Fruit fly (Drosophila melanogaster) whole organism, embryonic: ENCODE results near the gene RpS26.
A peak's percentile ranks its signal among the peaks of the same experiment; 100 is the strongest.

Experiments
- CG12104 ChIP-seq: fragments of 200-800 bp; sonication (Bioruptor generic); optimal IDR thresholded peaks from 3 replicates; lab custom pipeline; 2016; ENCODE audit warnings: missing biosample characterization, missing genetic modification characterization
- CG13123 ChIP-seq: fragments of 200-800 bp; sonication (Bioruptor generic); optimal IDR thresholded peaks from 2 replicates; lab custom pipeline; 2016; ENCODE audit warnings: missing biosample characterization, missing genetic modification characterization
- CG4707 ChIP-seq: fragments of 200-800 bp; sonication (Bioruptor generic); optimal IDR thresholded peaks from 2 replicates; lab custom pipeline; 2018; ENCODE audit warnings: missing biosample characterization, mild to moderate bottlenecking, missing genetic modification characterization, moderate library complexity
- CG4730 ChIP-seq: fragments of 200-800 bp; sonication (Bioruptor generic); IDR thresholded peaks from 2 replicates; pipeline ENCODE4 v1.3.6; 2022; ENCODE audit warnings: missing biosample characterization, missing genetic modification characterization
- CG5245 ChIP-seq: fragments of 200-800 bp; sonication (Bioruptor generic); optimal IDR thresholded peaks from 3 replicates; lab custom pipeline; 2016; ENCODE audit warnings: missing biosample characterization, missing genetic modification characterization
- CG7928 ChIP-seq: fragments of 200-800 bp; sonication (Bioruptor generic); optimal IDR thresholded peaks from 2 replicates; lab custom pipeline; 2017; ENCODE audit warnings: missing biosample characterization, mild to moderate bottlenecking, missing genetic modification characterization
- CG9817 ChIP-seq: fragments of 200-800 bp; sonication (Bioruptor generic); optimal IDR thresholded peaks from 2 replicates; lab custom pipeline; 2018; ENCODE audit warnings: missing biosample characterization, mild to moderate bottlenecking, missing genetic modification characterization, moderate library complexity
- CoRest ChIP-seq: fragments of 200-800 bp; sonication (Bioruptor generic); optimal IDR thresholded peaks from 3 replicates; lab custom pipeline; 2018; ENCODE audit warnings: missing biosample characterization, mild to moderate bottlenecking, missing genetic modification characterization, moderate library complexity
- Dek ChIP-seq: fragments of 200-800 bp; sonication (Bioruptor generic); optimal IDR thresholded peaks from 3 replicates; lab custom pipeline; 2019; ENCODE audit warnings: missing biosample characterization, mild to moderate bottlenecking, missing genetic modification characterization, moderate library complexity
- Doc2 ChIP-seq: fragments of 200-800 bp; sonication (Bioruptor generic); IDR thresholded peaks from 2 replicates; pipeline ENCODE4 v1.3.6; 2022; ENCODE audit warnings: missing biosample characterization, missing genetic modification characterization
- Drgx ChIP-seq: fragments of 200-800 bp; sonication (Bioruptor generic); IDR thresholded peaks from 2 replicates; pipeline ENCODE4 v1.3.6; 2022; ENCODE audit warnings: missing biosample characterization, missing genetic modification characterization
- Ets65A ChIP-seq: fragments of 200-800 bp; sonication (Bioruptor generic); peaks from one replicate; lab custom pipeline; 2016; ENCODE audit warnings: missing biosample characterization, missing genetic modification characterization
- GATAe ChIP-seq: fragments of 200-800 bp; sonication (Bioruptor generic); conservative IDR thresholded peaks from 2 replicates; pipeline ENCODE4 v1.3.6; 2022; ENCODE audit warnings: missing biosample characterization, missing genetic modification characterization
- Hey ChIP-seq: fragments of 200-800 bp; sonication (Bioruptor generic); optimal IDR thresholded peaks from 3 replicates; lab custom pipeline; 2018; ENCODE audit warnings: missing biosample characterization, mild to moderate bottlenecking, missing genetic modification characterization
- Hmr ChIP-seq: fragments of 200-800 bp; sonication (Bioruptor generic); optimal IDR thresholded peaks from 3 replicates; lab custom pipeline; 2017; ENCODE audit warnings: mild to moderate bottlenecking, missing biosample characterization, missing genetic modification reagents, missing genetic modification characterization
- Hr39 ChIP-seq: fragments of >200 bp; optimal IDR thresholded peaks from 2 replicates; lab custom pipeline; 2017
- Optix ChIP-seq: fragments of 200-800 bp; sonication (Bioruptor generic); IDR thresholded peaks from 3 replicates; pipeline ENCODE4 v1.3.6; 2022; ENCODE audit warnings: missing biosample characterization, missing genetic modification characterization
- Ravus ChIP-seq: fragments of 200-800 bp; sonication (Bioruptor generic); IDR thresholded peaks from 2 replicates; pipeline ENCODE4 v1.3.6; 2022; ENCODE audit warnings: missing biosample characterization, missing genetic modification characterization
- Taf1 ChIP-seq: fragments of 200-800 bp; sonication (Bioruptor generic); IDR thresholded peaks from 2 replicates; pipeline ENCODE4 v1.3.6; 2022; ENCODE audit warnings: missing biosample characterization, missing genetic modification characterization
- Tbp ChIP-seq: fragments of >200 bp; optimal IDR thresholded peaks from 2 replicates; lab custom pipeline; 2018; ENCODE audit warnings: missing biosample characterization, missing genetic modification characterization
- ato ChIP-seq: fragments of 200-800 bp; sonication (Bioruptor generic); IDR thresholded peaks from 2 replicates; pipeline ENCODE4 v1.3.6; 2022; ENCODE audit warnings: missing biosample characterization, missing genetic modification characterization; ENCODE audit not compliant: partially characterized antibody
- bsh ChIP-seq, 2 experiments: fragments of 200-800 bp; sonication (Bioruptor generic); optimal IDR thresholded peaks; 2 replicates each; lab custom pipeline; 2017 to 2018; ENCODE audit warnings: mild to moderate bottlenecking in 2 of 2, missing biosample characterization in 2 of 2, missing genetic modification characterization in 2 of 2, moderate library complexity in 1 of 2
- corto ChIP-seq: fragments of 200-800 bp; sonication (Bioruptor generic); optimal IDR thresholded peaks from 2 replicates; lab custom pipeline; 2016; ENCODE audit warnings: missing biosample characterization, mild to moderate bottlenecking, missing genetic modification characterization, moderate library complexity
- croc ChIP-seq: fragments of 200-800 bp; sonication (Bioruptor generic); conservative IDR thresholded peaks from 3 replicates; pipeline ENCODE4 v1.3.6; 2022; ENCODE audit warnings: missing biosample characterization, missing genetic modification characterization
- cwo ChIP-seq: fragments of 200-800 bp; sonication (Bioruptor generic); optimal IDR thresholded peaks from 3 replicates; lab custom pipeline; 2017; ENCODE audit warnings: missing biosample characterization, missing genetic modification characterization, mild to moderate bottlenecking, moderate library complexity, missing genetic modification reagents
- eyg ChIP-seq: fragments of 200-800 bp; sonication (Bioruptor generic); optimal IDR thresholded peaks from 3 replicates; lab custom pipeline; 2016; ENCODE audit warnings: missing biosample characterization, missing genetic modification characterization
- fd3F ChIP-seq: fragments of 200-800 bp; sonication (Bioruptor generic); optimal IDR thresholded peaks from 2 replicates; lab custom pipeline; 2018; ENCODE audit warnings: missing biosample characterization, mild to moderate bottlenecking, missing genetic modification characterization, moderate library complexity
- gsb ChIP-seq: fragments of 200-800 bp; sonication (Bioruptor generic); IDR thresholded peaks from 2 replicates; pipeline ENCODE4 v1.3.6; 2022; ENCODE audit warnings: missing biosample characterization, missing genetic modification characterization
- h ChIP-seq: fragments of >200 bp; optimal IDR thresholded peaks from 2 replicates; lab custom pipeline; 2017
- ham ChIP-seq: fragments of 200-800 bp; sonication (Bioruptor generic); IDR thresholded peaks from 2 replicates; pipeline ENCODE4 v1.3.6; 2022; ENCODE audit warnings: missing biosample characterization, missing genetic modification characterization
- kni ChIP-seq: fragments of 200-800 bp; sonication (Bioruptor generic); optimal IDR thresholded peaks from 3 replicates; lab custom pipeline; 2017; ENCODE audit warnings: mild to moderate bottlenecking, missing biosample characterization, missing genetic modification reagents, missing genetic modification characterization
- maf-S ChIP-seq: fragments of 200-800 bp; sonication (Bioruptor generic); optimal IDR thresholded peaks from 2 replicates; lab custom pipeline; 2016; ENCODE audit warnings: missing biosample characterization, missing genetic modification characterization
- nom ChIP-seq: fragments of 200-800 bp; sonication (Bioruptor generic); optimal IDR thresholded peaks from 2 replicates; lab custom pipeline; 2017; ENCODE audit warnings: missing biosample characterization, missing genetic modification characterization, mild to moderate bottlenecking, moderate library complexity, missing genetic modification reagents
- odd ChIP-seq: fragments of 200-800 bp; sonication (Bioruptor generic); optimal IDR thresholded peaks from 2 replicates; lab custom pipeline; 2017; ENCODE audit warnings: missing biosample characterization, mild to moderate bottlenecking, missing genetic modification characterization
- twi ChIP-seq: fragments of 200-800 bp; optimal IDR thresholded peaks from 2 replicates; lab custom pipeline; 2019; ENCODE audit warnings: missing biosample characterization, mild to moderate bottlenecking, missing genetic modification characterization, moderate library complexity
- unpg ChIP-seq: fragments of 200-800 bp; sonication (Bioruptor generic); optimal IDR thresholded peaks from 3 replicates; lab custom pipeline; 2018; ENCODE audit warnings: missing biosample characterization, mild to moderate bottlenecking, missing genetic modification characterization, moderate library complexity
- vnd ChIP-seq: fragments of 200-800 bp; sonication (Bioruptor generic); IDR thresholded peaks from 3 replicates; pipeline ENCODE4 v1.3.6; 2022; ENCODE audit warnings: missing biosample characterization, missing genetic modification characterization; ENCODE audit not compliant: partially characterized antibody
- yki ChIP-seq: fragments of >200 bp; optimal IDR thresholded peaks from 3 replicates; lab custom pipeline; 2018
- zen2 ChIP-seq: fragments of 200-800 bp; sonication (Bioruptor generic); IDR thresholded peaks from 3 replicates; pipeline ENCODE4 v1.3.6; 2022; ENCODE audit warnings: missing biosample characterization, missing genetic modification characterization; ENCODE audit not compliant: partially characterized antibody

Gene RpS26

DNA sequence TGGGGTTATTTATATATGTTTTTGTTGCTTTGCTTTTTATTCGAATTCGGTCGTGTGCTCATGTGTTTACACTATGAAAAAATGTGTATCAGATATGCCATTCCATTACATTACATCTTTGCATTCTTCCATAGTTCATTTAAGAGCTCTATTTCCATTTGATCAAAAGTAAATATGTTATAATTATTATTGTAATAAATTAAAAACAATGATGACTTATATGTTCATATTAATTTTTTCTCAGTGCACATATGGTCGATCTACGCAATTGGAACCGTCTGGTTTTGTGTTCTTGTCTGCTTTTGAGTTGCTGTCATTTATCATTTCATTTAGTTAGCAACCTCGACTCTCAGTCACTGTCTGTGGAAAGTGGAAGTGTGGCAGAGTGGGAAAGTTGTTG, 34.4 kb upstream of the RpS26 start (continued):
- TF ChIP-seq ato (GFP tag; lab: Robert Waterston, UW), result no peak
- peak; percentile 84 for TF ChIP-seq CG12104
- no peak for TF ChIP-seq maf-S (GFP tag; lab: Kevin White, UChicago)
- peak; percentile 76 for TF ChIP-seq cwo
- no peak for TF ChIP-seq Dek (tag; lab: Kevin White, UChicago)
- peak; percentile 86 for TF ChIP-seq CG5245 (GFP tag; lab: Kevin White, UChicago)
- no peak for TF ChIP-seq yki (lab: Kevin White, UChicago)
- peak; percentile 83 for TF ChIP-seq CG9817 (tag; lab: Kevin White, UChicago)
- no peak for TF ChIP-seq Tbp (GFP tag; lab: Kevin White, UChicago)
- peak; percentile 39 for TF ChIP-seq kni (GFP tag; lab: Kevin White, UChicago)
- TF ChIP-seq odd (GFP tag; lab: Kevin White, UChicago), result peak; percentile 80
- TF ChIP-seq Taf1, result peak; percentile 70
- TF ChIP-seq CG7928 (GFP tag; lab: Kevin White, UChicago), result peak; percentile 4
- peak; percentile 81; the same call in 1 of the 2 replicates for TF ChIP-seq gsb (GFP tag; lab: Robert Waterston, UW)
- TF ChIP-seq CoRest (tag; lab: Kevin White, UChicago), result peak; percentile 95
- TF ChIP-seq ham (GFP tag; lab: Robert Waterston, UW), result no peak
- TF ChIP-seq unpg (GFP tag; lab: Kevin White, UChicago), result peak; percentile 95
- no peak for TF ChIP-seq h (lab: Kevin White, UChicago)
- TF ChIP-seq Doc2 (GFP tag; lab: Robert Waterston, UW), result no peak
- no peak for TF ChIP-seq eyg (GFP tag; lab: Kevin White, UChicago)
- peak; percentile 86 for TF ChIP-seq CG4707 (GFP tag; lab: Kevin White, UChicago)
- TF ChIP-seq fd3F (GFP tag; lab: Kevin White, UChicago), result no peak
- peak; percentile 87 for TF ChIP-seq CG4730 (GFP tag; lab: Robert Waterston, UW)
- peak; percentile 94 for TF ChIP-seq twi (tag; lab: Kevin White, UChicago)
- no peak for TF ChIP-seq zen2
- 0 out of 3 replicates have a peak, but pooled peaks have one; percentile 34 for TF ChIP-seq Optix (GFP tag; lab: Robert Waterston, UW)
- peak; percentile 76 for TF ChIP-seq Hmr (GFP tag; lab: Kevin White, UChicago)
- TF ChIP-seq CG13123 (GFP tag; lab: Kevin White, UChicago), result peak; percentile 86
- no peak for TF ChIP-seq Hr39 (lab: Kevin White, UChicago)
- peak; percentile 90 for TF ChIP-seq croc (GFP tag; lab: Robert Waterston, UW)
- no peak for TF ChIP-seq Hey (tag; lab: Kevin White, UChicago)
- TF ChIP-seq GATAe (GFP tag; lab: Robert Waterston, UW), result peak; percentile 66

DNA sequence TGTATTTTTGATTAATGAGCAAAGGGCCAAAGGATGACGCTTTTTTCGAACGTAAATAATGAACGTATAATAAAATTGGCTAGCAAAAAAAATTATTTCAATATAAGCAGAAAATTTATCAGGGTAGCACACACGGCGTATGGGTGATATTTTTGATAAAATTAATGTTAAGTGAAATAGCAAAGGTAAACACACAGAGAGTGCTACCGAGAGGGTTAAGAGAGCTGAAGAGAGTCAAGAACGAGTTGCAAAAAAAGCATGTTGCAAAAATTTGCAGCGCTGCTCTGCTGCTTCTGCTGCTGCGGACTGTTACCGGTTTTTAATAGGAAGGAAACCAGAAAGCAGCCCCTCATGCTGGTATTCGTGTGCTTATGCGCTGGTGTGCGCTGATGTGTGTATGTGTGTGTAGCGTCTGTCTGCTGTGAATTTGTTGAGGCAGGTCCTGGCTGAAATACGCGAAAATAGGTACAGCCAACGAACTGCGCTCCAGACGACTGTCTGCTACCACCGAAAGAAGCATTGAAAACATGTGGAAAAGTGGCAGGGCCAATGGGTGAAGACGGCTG, 26.6 kb upstream of the RpS26 start:
- TF ChIP-seq nom (GFP tag; lab: Kevin White, UChicago) (peak; percentile 15), Ravus (GFP tag; lab: Robert Waterston, UW) (no peak)

DNA sequence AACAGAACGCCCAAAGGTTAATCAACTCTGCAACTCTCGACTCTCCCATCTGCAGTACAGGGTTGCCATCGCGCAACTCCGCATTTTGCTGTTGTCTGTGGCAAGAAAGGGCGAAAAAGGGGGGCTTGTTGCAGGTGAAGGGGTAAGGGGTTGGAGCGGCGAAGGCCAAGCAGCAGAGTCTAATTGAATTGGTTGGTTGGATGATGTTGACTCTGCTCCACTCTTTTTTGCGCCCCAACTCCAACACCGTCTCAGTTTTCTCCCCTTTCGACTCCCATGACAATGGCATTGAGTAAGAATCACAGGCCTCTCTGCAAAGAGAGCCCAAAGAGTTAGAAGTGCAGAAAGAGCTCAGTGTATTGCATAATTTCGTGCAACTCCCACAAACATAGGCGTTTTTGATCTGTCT, 25.5 kb upstream of the RpS26 start:
- TF ChIP-seq vnd (no peak), bsh (GFP tag; optimal IDR thresholded peaks at IDR 0.05; lab: Kevin White, UChicago) (peak in 1 of 2 experiments; percentile 29), Drgx (peak; percentile 71), CG13123 (GFP tag; lab: Kevin White, UChicago) (no peak), Ets65A (GFP tag; lab: Kevin White, UChicago) (peak; percentile 51), corto (GFP tag; lab: Kevin White, UChicago) (peak; percentile 18)
- TF ChIP-seq, all 482 proteins: peak for 4
